Worm (Caenorhabditis elegans) whole organism, L3 larva: Measurements from ENCODE around the gene kgb-1.

Experiments
- jun-1 ChIP-seq: fragments of 150-350 bp; optimal IDR thresholded peaks from 2 replicates; lab custom pipeline; 2014; ENCODE audit warnings: missing biosample characterization, missing genetic modification reagents, missing genetic modification characterization
- lsy-12 ChIP-seq: sonication (generic microtip); optimal IDR thresholded peaks from 2 replicates; lab custom pipeline; 2016; ENCODE audit warnings: mild to moderate bottlenecking, missing genetic modification characterization, missing compliant biosample characterization
- nhr-11 ChIP-seq: fragments of 150-350 bp; optimal IDR thresholded peaks from 2 replicates; lab custom pipeline; 2014; ENCODE audit warnings: missing biosample characterization, missing genetic modification characterization
- sea-2 ChIP-seq: fragments of 150-350 bp; sonication (generic microtip); optimal IDR thresholded peaks from 4 replicates; lab custom pipeline; 2014; ENCODE audit warnings: missing biosample characterization, missing genetic modification reagents, missing genetic modification characterization

ce11 chrIV:388073-388472, 21.8 kb downstream of the kgb-1 start, which contains the start of gene ssna-1:
- TF ChIP-seq sea-2 (GFP tag; lab: Kevin White, UChicago), result no peak
- no peak for TF ChIP-seq lsy-12 (tag; lab: Kevin White, UChicago)
- TF ChIP-seq jun-1 (tag; lab: Kevin White, UChicago), result no peak
- no peak for TF ChIP-seq nhr-11 (tag; lab: Kevin White, UChicago)
